Fruit fly (Drosophila melanogaster) whole organism, embryonic: Measurements from ENCODE around the gene Gcna.

Experiments used
- ATbp ChIP-seq: fragments of 200-800 bp; sonication (Bioruptor generic); optimal IDR thresholded peaks from 2 replicates; lab custom pipeline; 2017; ENCODE audit warnings: missing biosample characterization, mild to moderate bottlenecking, missing genetic modification characterization, missing genetic modification reagents
- BEAF-32 ChIP-seq: fragments of 200-800 bp; sonication (Bioruptor generic); optimal IDR thresholded peaks from 3 replicates; lab custom pipeline; 2017; ENCODE audit warnings: missing biosample characterization, missing genetic modification characterization, mild to moderate bottlenecking, moderate library complexity, missing genetic modification reagents
- CG11247 ChIP-seq: fragments of 200-800 bp; sonication (Bioruptor generic); IDR thresholded peaks from 2 replicates; pipeline ENCODE4 v1.3.6; 2022; ENCODE audit warnings: missing biosample characterization, missing genetic modification characterization
- CG12659 ChIP-seq: fragments of 200-800 bp; sonication (Bioruptor generic); optimal IDR thresholded peaks from 3 replicates; lab custom pipeline; 2017; ENCODE audit warnings: mild to moderate bottlenecking, missing biosample characterization, missing genetic modification reagents, missing genetic modification characterization
- CG13624 ChIP-seq: fragments of 200-800 bp; sonication (Bioruptor generic); optimal IDR thresholded peaks from 2 replicates; lab custom pipeline; 2016; ENCODE audit warnings: missing biosample characterization, missing genetic modification characterization
- CG15514 ChIP-seq: fragments of 200-800 bp; sonication (Bioruptor generic); optimal IDR thresholded peaks from 3 replicates; lab custom pipeline; 2017; ENCODE audit warnings: missing biosample characterization, missing genetic modification characterization, mild to moderate bottlenecking, moderate library complexity, missing genetic modification reagents
- CG17186 ChIP-seq: fragments of 200-800 bp; sonication (Bioruptor generic); optimal IDR thresholded peaks from 3 replicates; lab custom pipeline; 2017; ENCODE audit warnings: missing biosample characterization, missing genetic modification reagents, missing genetic modification characterization
- CG1792 ChIP-seq: fragments of 200-800 bp; sonication (Bioruptor generic); optimal IDR thresholded peaks from 2 replicates; lab custom pipeline; 2016; ENCODE audit warnings: missing biosample characterization, missing genetic modification characterization
- CG2116 ChIP-seq: fragments of 200-800 bp; sonication (Bioruptor generic); optimal IDR thresholded peaks from 3 replicates; lab custom pipeline; 2018; ENCODE audit warnings: missing biosample characterization, mild to moderate bottlenecking, missing genetic modification characterization
- CG30403 ChIP-seq: fragments of 200-800 bp; sonication (Bioruptor generic); optimal IDR thresholded peaks from 3 replicates; lab custom pipeline; 2016; ENCODE audit warnings: missing biosample characterization, missing genetic modification characterization
- CG32767 ChIP-seq: fragments of 200-800 bp; sonication (Bioruptor generic); IDR thresholded peaks from 2 replicates; pipeline ENCODE4 v1.3.6; 2022; ENCODE audit warnings: missing biosample characterization, missing genetic modification characterization
- CG34224 ChIP-seq: fragments of 200-800 bp; sonication (Bioruptor generic); IDR thresholded peaks from 3 replicates; pipeline ENCODE4 v1.3.6; 2022; ENCODE audit warnings: missing biosample characterization, missing genetic modification characterization; ENCODE audit not compliant: partially characterized antibody
- CG3847 ChIP-seq: fragments of 200-800 bp; sonication (Bioruptor generic); IDR thresholded peaks from 2 replicates; pipeline ENCODE4 v1.3.6; 2022; ENCODE audit warnings: missing biosample characterization, missing genetic modification characterization
- CG4617 ChIP-seq: fragments of 200-800 bp; sonication (Bioruptor generic); optimal IDR thresholded peaks from 3 replicates; lab custom pipeline; 2016; ENCODE audit warnings: missing biosample characterization, missing genetic modification characterization, borderline replicate concordance
- CG4707 ChIP-seq: fragments of 200-800 bp; sonication (Bioruptor generic); optimal IDR thresholded peaks from 2 replicates; lab custom pipeline; 2018; ENCODE audit warnings: missing biosample characterization, mild to moderate bottlenecking, missing genetic modification characterization, moderate library complexity
- CG6689 ChIP-seq: fragments of 200-800 bp; sonication (Bioruptor generic); IDR thresholded peaks from 2 replicates; pipeline ENCODE4 v1.3.6; 2022; ENCODE audit warnings: missing biosample characterization, missing genetic modification characterization
- CG6813 ChIP-seq: fragments of 200-800 bp; sonication (Bioruptor generic); optimal IDR thresholded peaks from 2 replicates; lab custom pipeline; 2017; ENCODE audit warnings: missing biosample characterization, missing genetic modification characterization, mild to moderate bottlenecking, moderate library complexity, missing genetic modification reagents
- CG7271 ChIP-seq: fragments of 200-800 bp; sonication (Bioruptor generic); optimal IDR thresholded peaks from 2 replicates; lab custom pipeline; 2018; ENCODE audit warnings: missing biosample characterization, mild to moderate bottlenecking, missing genetic modification characterization, moderate library complexity
- CG7745 ChIP-seq: fragments of 200-800 bp; sonication (Bioruptor generic); optimal IDR thresholded peaks from 2 replicates; lab custom pipeline; 2018; ENCODE audit warnings: missing biosample characterization, mild to moderate bottlenecking, missing genetic modification characterization, moderate library complexity
- CG7963 ChIP-seq: fragments of 200-800 bp; sonication (Bioruptor generic); IDR thresholded peaks from 3 replicates; pipeline ENCODE4 v1.3.6; 2022; ENCODE audit warnings: missing biosample characterization, missing genetic modification characterization; ENCODE audit not compliant: partially characterized antibody
- CG8290 ChIP-seq, 3 experiments: fragments of 200-800 bp; sonication (Bioruptor generic); optimal IDR thresholded peaks; 2 replicates each; lab custom pipeline; 2016 to 2019; ENCODE audit warnings: missing biosample characterization in 3 of 3, missing genetic modification characterization in 3 of 3, mild to moderate bottlenecking in 2 of 3, moderate library complexity in 1 of 3
- CG8944 ChIP-seq: fragments of 200-800 bp; sonication (Bioruptor generic); optimal IDR thresholded peaks from 3 replicates; lab custom pipeline; 2016; ENCODE audit warnings: missing biosample characterization, missing genetic modification characterization
- CG9932 ChIP-seq: fragments of 200-800 bp; sonication (Bioruptor generic); IDR thresholded peaks from 2 replicates; pipeline ENCODE4 v1.3.6; 2022; ENCODE audit warnings: missing biosample characterization, missing genetic modification characterization
- CoRest ChIP-seq: fragments of 200-800 bp; sonication (Bioruptor generic); optimal IDR thresholded peaks from 3 replicates; lab custom pipeline; 2018; ENCODE audit warnings: missing biosample characterization, mild to moderate bottlenecking, missing genetic modification characterization, moderate library complexity
- Dp ChIP-seq: fragments of 200-800 bp; sonication (Bioruptor generic); optimal IDR thresholded peaks from 2 replicates; lab custom pipeline; 2018; ENCODE audit warnings: missing biosample characterization, mild to moderate bottlenecking, missing genetic modification characterization, moderate library complexity
- Dref ChIP-seq: fragments of 200-800 bp; sonication (Bioruptor generic); IDR thresholded peaks from 2 replicates; pipeline ENCODE4 v1.3.6; 2022; ENCODE audit warnings: missing biosample characterization, missing genetic modification characterization
- Med ChIP-seq: fragments of 200-800 bp; sonication (Bioruptor generic); peaks from one replicate; lab custom pipeline; 2016; ENCODE audit warnings: missing biosample characterization, missing genetic modification characterization, mild to moderate bottlenecking, inconsistent platforms, moderate library complexity
- Sry-δ ChIP-seq: fragments of 200-800 bp; sonication (Bioruptor generic); optimal IDR thresholded peaks from 2 replicates; lab custom pipeline; 2016; ENCODE audit warnings: missing biosample characterization, missing genetic modification characterization
- amos ChIP-seq: fragments of 200-800 bp; sonication (Bioruptor generic); IDR thresholded peaks from 2 replicates; pipeline ENCODE4 v1.3.6; 2022; ENCODE audit warnings: missing biosample characterization, missing genetic modification characterization; ENCODE audit not compliant: partially characterized antibody
- chn ChIP-seq: fragments of 200-800 bp; sonication (Bioruptor generic); optimal IDR thresholded peaks from 2 replicates; lab custom pipeline; 2016; ENCODE audit warnings: missing biosample characterization, missing genetic modification characterization
- fu2 ChIP-seq: fragments of 200-800 bp; sonication (Bioruptor generic); optimal IDR thresholded peaks from 2 replicates; lab custom pipeline; 2016; ENCODE audit warnings: missing biosample characterization, missing genetic modification characterization
- her ChIP-seq: fragments of 200-800 bp; sonication (Bioruptor generic); optimal IDR thresholded peaks from 2 replicates; lab custom pipeline; 2016; ENCODE audit warnings: missing biosample characterization, missing genetic modification characterization
- jing ChIP-seq: fragments of 200-800 bp; sonication (Bioruptor generic); optimal IDR thresholded peaks from 2 replicates; lab custom pipeline; 2018; ENCODE audit warnings: missing biosample characterization, mild to moderate bottlenecking, missing genetic modification characterization
- jumu ChIP-seq: fragments of 200-800 bp; sonication (Bioruptor generic); optimal IDR thresholded peaks from 3 replicates; lab custom pipeline; 2016; ENCODE audit warnings: missing biosample characterization, missing genetic modification characterization
- knrl ChIP-seq: fragments of 200-800 bp; sonication (Bioruptor generic); IDR thresholded peaks from 3 replicates; pipeline ENCODE4 v1.3.6; 2022; ENCODE audit warnings: missing biosample characterization, missing genetic modification characterization; ENCODE audit not compliant: partially characterized antibody
- lilli ChIP-seq: fragments of 200-800 bp; sonication (Bioruptor generic); optimal IDR thresholded peaks from 3 replicates; lab custom pipeline; 2016; ENCODE audit warnings: missing biosample characterization, missing genetic modification characterization
- mam ChIP-seq: fragments of 200-800 bp; sonication (Bioruptor generic); optimal IDR thresholded peaks from 3 replicates; lab custom pipeline; 2016; ENCODE audit warnings: missing biosample characterization, missing genetic modification characterization
- otp ChIP-seq: fragments of 200-800 bp; sonication (Bioruptor generic); IDR thresholded peaks from 3 replicates; pipeline ENCODE4, ENCODE4 v1.3.6; 2022; ENCODE audit warnings: missing biosample characterization, missing genetic modification characterization
- row ChIP-seq: fragments of 200-800 bp; sonication (Bioruptor generic); IDR thresholded peaks from 3 replicates; pipeline ENCODE4 v1.3.6; 2022; ENCODE audit warnings: missing biosample characterization, missing genetic modification characterization
- sc ChIP-seq, 3 experiments: fragments of >200 bp in 2 of 3; fragments of 200-800 bp in 1 of 3; sonication (Bioruptor generic) in 1 of 3; optimal IDR thresholded peaks; 2 replicates in 2 of 3; 3 replicates in 1 of 3; lab custom pipeline; 2017; ENCODE audit warnings: mild to moderate bottlenecking in 1 of 3, missing biosample characterization in 1 of 3, missing genetic modification characterization in 1 of 3, missing genetic modification reagents in 1 of 3
- sens ChIP-seq: fragments of 200-800 bp; sonication (Bioruptor generic); peaks from one replicate; lab custom pipeline; 2016; ENCODE audit warnings: missing biosample characterization, missing genetic modification characterization
- sens-2 ChIP-seq: fragments of 200-800 bp; sonication (Bioruptor generic); IDR thresholded peaks from 2 replicates; pipeline ENCODE4 v1.3.6; 2022; ENCODE audit warnings: missing biosample characterization, missing genetic modification characterization
- slp2 ChIP-seq: fragments of 200-800 bp; sonication (Bioruptor generic); optimal IDR thresholded peaks from 2 replicates; lab custom pipeline; 2016; ENCODE audit warnings: missing biosample characterization, missing genetic modification characterization
- so ChIP-seq: fragments of 200-800 bp; sonication (Bioruptor generic); IDR thresholded peaks from 3 replicates; pipeline ENCODE4 v1.3.6; 2022; ENCODE audit warnings: missing biosample characterization, missing genetic modification characterization
- sqz ChIP-seq: fragments of 200-800 bp; sonication (Bioruptor generic); optimal IDR thresholded peaks from 3 replicates; lab custom pipeline; 2018; ENCODE audit warnings: missing biosample characterization, mild to moderate bottlenecking, missing genetic modification characterization
- trem ChIP-seq: fragments of 200-800 bp; optimal IDR thresholded peaks from 3 replicates; lab custom pipeline; 2019; ENCODE audit warnings: missing biosample characterization, mild to moderate bottlenecking, missing genetic modification characterization, moderate library complexity
- wdn ChIP-seq: fragments of 200-800 bp; sonication (Bioruptor generic); IDR thresholded peaks from 2 replicates; pipeline ENCODE4 v1.3.6; 2022; ENCODE audit warnings: missing biosample characterization, missing genetic modification characterization
- zfh2 ChIP-seq: fragments of 200-800 bp; sonication (Bioruptor generic); optimal IDR thresholded peaks from 2 replicates; lab custom pipeline; 2016; ENCODE audit warnings: missing biosample characterization, missing genetic modification characterization

Gene Gcna

DNA sequence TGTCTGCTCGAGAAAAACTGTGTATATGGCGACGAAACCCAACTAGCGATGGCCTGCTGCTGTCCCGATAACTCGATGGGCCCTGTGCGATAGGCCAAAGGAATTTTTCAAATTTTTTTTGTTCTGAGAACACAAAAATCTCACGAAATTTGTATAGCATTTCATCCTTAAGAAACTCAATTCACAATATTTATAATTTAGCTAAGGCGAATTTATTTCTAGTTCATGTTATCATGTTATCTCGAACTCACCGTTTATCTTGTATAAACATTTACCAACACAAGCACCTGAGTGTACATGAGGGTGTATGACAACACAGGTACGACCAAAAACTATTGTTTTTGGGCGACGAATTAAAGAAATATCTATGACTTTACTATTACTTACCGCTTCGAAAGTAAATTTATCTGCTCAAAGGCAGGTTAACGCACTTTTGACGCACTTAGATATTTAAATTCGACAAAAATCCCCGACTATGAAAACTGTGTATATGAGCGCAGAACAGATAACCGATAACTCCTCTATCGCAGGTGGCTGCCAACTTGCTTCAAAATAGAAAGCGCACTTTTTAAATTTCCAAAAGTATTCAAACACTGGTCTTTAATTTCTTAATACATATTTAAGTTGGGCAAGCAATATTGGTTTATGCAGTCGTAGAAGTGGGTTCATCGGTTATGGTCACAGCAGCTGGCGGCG is 34.6 kb upstream of the Gcna start, which contains the start of gene arm (continued):
- TF ChIP-seq CG6813 (GFP tag; lab: Kevin White, UChicago) (no peak), CG8290 (GFP tag; optimal IDR thresholded peaks at IDR 0.05; lab: Kevin White, UChicago) (no peak), CG8290 (tag; optimal IDR thresholded peaks at IDR 0.05; lab: Kevin White, UChicago) (no peak), wdn (GFP tag; lab: Robert Waterston, UW) (no peak), CG1792 (GFP tag; lab: Kevin White, UChicago) (no peak), otp (GFP tag; lab: Robert Waterston, UW) (no peak), CG7271 (tag; lab: Kevin White, UChicago) (no peak), CG3847 (GFP tag; lab: Robert Waterston, UW) (0 out of 2 replicates have a peak, but pooled peaks have one; percentile 10), Dref (GFP tag; lab: Robert Waterston, UW) (peak; percentile 65), Dp (GFP tag; lab: Kevin White, UChicago) (peak; percentile 82), jumu (peak; percentile 10), CG6689 (GFP tag; lab: Robert Waterston, UW) (no peak), amos (GFP tag; lab: Robert Waterston, UW) (peak; percentile 26; the same call in 1 of the 2 replicates), sens (GFP tag; lab: Kevin White, UChicago) (peak; percentile 61), chn (no peak), row (GFP tag; lab: Robert Waterston, UW) (peak; percentile 38; the same call in 2 of the 3 replicates), trem (tag; lab: Kevin White, UChicago) (peak; percentile 98), her (GFP tag; lab: Kevin White, UChicago) (no peak), CG7745 (tag; lab: Kevin White, UChicago) (no peak), slp2 (GFP tag; lab: Kevin White, UChicago) (no peak), zfh2 (GFP tag; lab: Kevin White, UChicago) (peak; percentile 2), sqz (GFP tag; lab: Kevin White, UChicago) (peak; percentile 23), mam (GFP tag; lab: Kevin White, UChicago) (peak; percentile 11), knrl (GFP tag; lab: Robert Waterston, UW) (0 out of 3 replicates have a peak, but pooled peaks have one; percentile 11), fu2 (no peak), Med (GFP tag; lab: Kevin White, UChicago) (peak; percentile 20), CG2116 (peak; percentile 11), CG9932 (GFP tag; lab: Robert Waterston, UW) (0 out of 2 replicates have a peak, but pooled peaks have one; percentile 42), CG11247 (GFP tag; lab: Robert Waterston, UW) (no peak), CG8944 (GFP tag; lab: Kevin White, UChicago) (no peak), so (no peak), CG17186 (peak; percentile 61), ATbp (GFP tag; lab: Kevin White, UChicago) (no peak), jing (GFP tag; lab: Kevin White, UChicago) (no peak), CG7963 (0 out of 3 replicates have a peak, but pooled peaks have one; percentile 35), CG12659 (GFP tag; lab: Kevin White, UChicago) (peak; percentile 6), CG15514 (GFP tag; lab: Kevin White, UChicago) (peak; percentile 11), BEAF-32 (GFP tag; lab: Kevin White, UChicago) (peak; percentile 56), CG13624 (no peak), CG32767 (GFP tag; lab: Robert Waterston, UW) (0 out of 2 replicates have a peak, but pooled peaks have one; percentile 9), lilli (GFP tag; lab: Kevin White, UChicago) (peak; percentile 11), CG34224 (GFP tag; lab: Robert Waterston, UW) (no peak), sc (optimal IDR thresholded peaks at IDR 0.05; lab: Kevin White, UChicago) (no peak), sc (GFP tag; optimal IDR thresholded peaks at IDR 0.05; lab: Kevin White, UChicago) (no peak), CG4707 (no peak), Sry-δ (GFP tag; lab: Kevin White, UChicago) (peak; percentile 77), CoRest (peak; percentile 4), sens-2 (GFP tag; lab: Robert Waterston, UW) (no peak), CG4617 (GFP tag; lab: Kevin White, UChicago) (peak; percentile 19), CG30403 (GFP tag; lab: Kevin White, UChicago) (peak; percentile 21)
